Fruit fly (Drosophila melanogaster) Kc167 (cell line): ENCODE data around the gene DAAM.

ENCODE experiments used
- Myc ChIP-seq: fragments of >200 bp; optimal IDR thresholded peaks from 2 replicates; lab custom pipeline; 2017; ENCODE audit warnings: missing external identifiers
- Sin3A ChIP-seq: fragments of >200 bp; optimal IDR thresholded peaks from 2 replicates; lab custom pipeline; 2018; ENCODE audit warnings: missing external identifiers
- h ChIP-seq: fragments of >200 bp; optimal IDR thresholded peaks from 3 replicates; lab custom pipeline; 2018; ENCODE audit warnings: missing external identifiers
- insv ChIP-seq: fragments of >200 bp; optimal IDR thresholded peaks from 3 replicates; lab custom pipeline; 2018; ENCODE audit warnings: missing external identifiers
- psq ChIP-seq: fragments of >200 bp; optimal IDR thresholded peaks from 2 replicates; lab custom pipeline; 2017; ENCODE audit warnings: missing external identifiers
- ttk ChIP-seq: sonication (Bioruptor generic); optimal IDR thresholded peaks from 2 replicates; lab custom pipeline; 2017; ENCODE audit warnings: missing external identifiers

DAAM gene

DNA sequence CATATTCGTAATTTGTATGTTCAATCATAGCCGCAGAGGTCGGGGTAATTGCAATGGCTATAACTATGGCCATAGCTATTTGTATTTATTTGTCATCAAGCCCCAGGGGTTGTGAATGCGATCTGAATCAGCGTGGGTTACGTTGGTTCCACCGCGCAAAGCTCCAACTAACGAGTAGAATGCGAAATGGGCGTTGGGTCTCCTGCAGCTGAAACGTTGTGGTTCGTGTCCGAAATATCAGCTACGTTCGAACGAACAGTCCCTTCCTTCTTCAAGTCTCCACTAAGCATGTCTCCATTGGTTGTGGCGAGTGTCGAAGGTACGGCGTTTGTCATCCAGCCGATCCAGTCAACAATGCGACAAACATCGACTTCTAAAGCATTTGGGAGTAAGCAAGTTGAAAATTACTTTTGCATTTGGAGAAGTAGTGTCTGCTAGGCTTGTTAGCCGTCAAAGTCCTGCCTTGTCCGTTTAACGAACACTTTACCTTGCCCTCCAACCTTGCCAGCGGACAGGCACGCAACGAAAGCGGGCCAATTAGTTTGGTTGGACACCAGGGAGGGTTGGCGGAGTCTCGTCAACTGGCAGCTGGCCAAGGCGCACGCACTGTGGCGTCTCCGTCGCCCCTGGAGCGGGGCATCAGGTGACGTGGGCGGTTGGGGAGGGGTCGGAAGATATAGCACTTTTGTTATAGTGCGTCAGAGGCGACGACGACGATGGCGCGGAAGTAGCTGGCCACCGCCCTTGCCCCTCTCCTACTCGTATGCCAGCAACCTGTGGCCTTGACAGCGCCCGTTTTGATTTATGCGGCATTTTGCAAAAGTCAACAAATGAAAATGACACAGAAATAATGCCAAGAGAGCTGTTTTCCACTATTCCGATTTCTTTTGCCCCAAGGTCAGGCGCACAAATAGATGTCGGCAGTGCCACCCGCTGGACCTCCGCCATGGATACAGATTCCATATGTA, 35.0 kb downstream of the DAAM start, which contains the start of gene CG32812:
Gene CG32812 (plus strand): TSS at position 423 of the 968 bp plus-strand sequence.
- TF ChIP-seq Myc, result no peak
- no peak for TF ChIP-seq h
- TF ChIP-seq psq, result no peak
- TF ChIP-seq Sin3A (lab: Kevin White, UChicago), result no peak
- TF ChIP-seq insv, result no peak
- no peak for TF ChIP-seq ttk

DNA sequence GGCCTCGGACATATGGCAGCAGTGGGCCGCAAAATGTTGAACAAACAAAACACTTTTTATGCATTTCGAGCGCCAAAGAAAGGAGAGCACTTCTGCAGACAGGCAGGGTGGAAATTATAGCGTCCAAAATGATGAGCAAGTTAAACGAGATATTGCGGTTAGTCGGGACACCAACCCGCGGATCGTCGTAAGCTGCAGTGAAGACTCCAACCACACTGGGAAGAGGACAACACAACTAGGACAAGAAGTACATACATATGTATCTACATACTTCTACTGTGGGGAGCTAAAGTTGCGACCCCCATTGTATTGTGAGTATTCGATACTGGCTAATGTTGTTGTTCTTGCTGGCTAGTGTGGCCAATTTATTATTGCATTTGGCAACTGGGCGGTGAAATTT, 36.0 kb downstream of the DAAM start:
- TF ChIP-seq h (no peak), Myc (no peak), Sin3A (lab: Kevin White, UChicago) (no peak), ttk (no peak), insv (no peak), psq (no peak)

DNA sequence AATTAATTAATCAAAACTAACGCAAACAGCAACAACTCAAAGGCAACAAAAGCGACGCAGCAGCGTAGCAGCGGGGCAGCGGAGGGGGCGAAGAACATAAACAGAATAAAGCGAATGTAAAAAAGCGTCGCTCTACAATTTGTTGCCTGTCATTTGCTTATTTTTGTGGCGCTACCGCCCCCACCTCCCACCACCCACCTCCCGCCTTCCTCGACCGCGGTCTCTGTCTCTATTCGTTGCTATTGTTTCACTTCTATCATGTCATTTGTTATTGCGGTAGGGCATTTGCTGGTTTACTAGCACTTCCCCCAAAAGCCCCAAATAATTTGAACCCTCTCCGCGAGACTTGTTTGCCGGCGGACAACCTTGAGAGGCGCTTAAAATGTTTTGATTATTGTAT, 36.9 kb downstream of the DAAM start:
- TF ChIP-seq Sin3A (lab: Kevin White, UChicago), result no peak

DNA sequence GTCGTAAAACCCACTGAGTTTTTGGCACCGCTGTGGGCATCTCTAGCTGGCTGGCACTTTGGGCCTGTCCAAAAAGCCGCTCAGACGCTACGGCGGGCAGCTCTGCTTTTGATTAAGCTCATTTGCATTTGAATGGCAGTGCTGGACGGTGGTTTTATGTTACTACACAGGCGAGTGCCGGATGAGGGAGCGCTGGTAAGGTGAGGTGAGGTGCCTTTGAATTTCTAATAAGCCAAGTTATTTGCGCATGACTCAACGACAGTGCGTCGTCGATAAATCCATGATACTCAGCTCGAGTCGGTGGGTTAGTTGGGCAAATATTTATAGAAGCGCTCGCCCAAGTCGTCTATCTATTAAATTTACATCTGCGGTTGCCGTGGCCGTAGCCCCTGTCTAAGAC, 37.9 kb downstream of the DAAM start:
- TF ChIP-seq Sin3A (lab: Kevin White, UChicago), result no peak
- no peak for TF ChIP-seq ttk
- TF ChIP-seq insv, result no peak
- TF ChIP-seq h, result no peak
- no peak for TF ChIP-seq psq

DNA sequence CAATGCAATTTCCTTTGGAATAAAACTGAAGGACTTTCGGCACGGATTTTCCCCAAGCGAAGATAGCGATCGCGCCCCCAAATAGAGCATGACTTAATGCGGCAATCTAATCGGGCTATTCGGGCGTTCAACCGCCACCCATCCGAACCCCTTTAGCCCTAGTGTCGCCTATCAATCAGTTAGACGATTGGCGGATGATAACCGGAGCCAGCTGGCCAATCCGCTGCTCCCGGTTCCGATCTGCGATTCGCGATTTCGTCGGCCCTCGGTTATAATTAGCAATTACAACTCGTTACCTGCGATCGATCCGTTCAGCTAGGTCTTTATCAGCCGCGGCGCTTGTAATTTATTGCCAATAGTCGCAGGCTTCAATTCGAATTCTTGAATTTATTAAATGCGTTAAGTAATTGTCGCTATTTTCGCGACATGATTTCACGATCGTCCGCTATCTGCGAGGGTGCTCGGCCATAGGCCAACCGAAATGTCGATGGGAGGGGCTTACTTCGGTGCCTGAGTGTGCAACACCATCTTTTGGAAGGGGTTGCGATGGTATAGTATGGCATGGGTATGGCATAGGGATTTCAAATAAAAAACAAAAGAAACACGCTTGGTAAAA, 39.1 kb downstream of the DAAM start:
- TF ChIP-seq psq, result no peak
- TF ChIP-seq ttk, result no peak
- TF ChIP-seq Sin3A (lab: Kevin White, UChicago), result no peak
- TF ChIP-seq insv, result no peak
- no peak for TF ChIP-seq h
- TF ChIP-seq Myc, result no peak

DNA sequence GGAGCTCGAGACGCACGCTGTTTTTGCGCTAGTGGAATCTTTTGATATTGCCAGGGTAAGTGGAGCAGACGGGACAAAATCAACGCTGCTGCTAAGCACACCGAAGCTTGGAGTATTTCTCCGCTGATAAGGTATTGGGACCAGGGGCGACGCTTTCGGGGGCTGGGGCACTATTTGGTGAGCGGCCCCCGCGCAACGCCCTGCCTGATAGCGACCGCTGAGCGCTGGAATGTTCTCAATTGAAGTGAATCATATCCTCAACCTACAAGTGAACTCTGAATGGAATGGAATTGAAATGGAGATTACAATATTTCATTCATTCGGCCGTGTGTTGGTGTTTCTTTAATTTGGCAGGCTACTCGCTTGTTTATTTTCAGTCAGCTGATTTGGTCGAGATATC, 39.7 kb downstream of the DAAM start:
- no peak for TF ChIP-seq Sin3A (lab: Kevin White, UChicago)
- TF ChIP-seq insv, result no peak
- TF ChIP-seq psq, result no peak
- TF ChIP-seq h, result no peak
- TF ChIP-seq ttk, result no peak
- TF ChIP-seq Myc, result no peak

DNA sequence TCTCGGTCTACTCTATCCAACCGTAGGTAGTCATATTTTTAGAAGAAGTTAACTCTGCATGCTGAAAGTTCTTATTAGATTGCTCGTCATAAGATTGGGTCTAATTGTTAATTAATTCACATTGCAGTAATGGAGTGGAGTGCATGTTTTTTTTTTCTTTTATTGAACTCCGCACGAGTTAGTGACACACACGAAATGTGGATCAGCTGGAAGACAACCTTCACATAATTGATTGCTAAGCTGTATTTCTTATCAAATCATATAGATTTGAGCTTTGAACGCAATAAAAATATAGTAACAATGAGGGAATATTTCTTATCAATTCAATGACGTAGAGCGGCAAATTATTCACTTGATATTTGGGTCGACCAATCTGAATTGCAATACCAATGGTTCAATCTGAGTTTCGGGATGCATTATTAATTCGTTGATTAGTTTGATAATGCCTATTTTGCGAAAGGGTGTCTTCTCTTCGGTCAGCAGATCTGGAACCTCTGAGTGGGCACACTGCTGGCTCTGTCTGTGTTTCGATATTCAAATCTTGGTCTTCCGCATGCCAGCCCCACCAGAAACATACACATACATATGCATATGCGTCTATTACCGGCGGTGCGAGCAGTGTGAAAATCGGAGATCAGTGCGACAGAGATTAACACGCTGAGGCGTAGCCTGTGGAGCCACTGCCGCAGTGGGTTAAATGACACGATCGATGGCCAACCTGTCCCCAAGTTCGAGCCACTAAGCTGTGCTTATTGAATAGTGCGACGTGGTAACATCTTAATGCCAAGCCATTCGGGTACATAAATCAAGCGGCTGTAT, 43.1 kb downstream of the DAAM start:
- no peak for TF ChIP-seq insv
- no peak for TF ChIP-seq ttk
- no peak for TF ChIP-seq Sin3A (lab: Kevin White, UChicago)
- no peak for TF ChIP-seq h
- TF ChIP-seq psq, result no peak
- no peak for TF ChIP-seq Myc

DNA sequence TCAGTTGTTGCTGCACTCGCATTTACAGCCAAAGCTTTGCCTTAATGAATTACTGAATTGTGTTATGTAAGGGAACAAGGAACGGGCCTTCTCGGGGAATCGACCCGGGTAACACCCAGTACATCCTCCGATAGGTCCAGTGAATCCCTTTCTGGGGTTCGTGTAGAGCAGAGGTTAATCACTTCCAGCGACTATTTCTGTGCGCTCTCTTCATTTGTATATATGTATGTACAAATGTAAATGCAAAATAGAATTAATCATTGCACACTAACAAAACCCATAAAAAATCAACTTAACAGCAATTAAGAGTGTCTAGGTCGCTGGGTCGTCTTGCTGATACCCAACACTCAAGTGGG, 44.7 kb downstream of the DAAM start:
- TF ChIP-seq Sin3A (lab: Kevin White, UChicago) (no peak), Myc (no peak), insv (no peak), h (no peak), ttk (no peak), psq (no peak)

DNA sequence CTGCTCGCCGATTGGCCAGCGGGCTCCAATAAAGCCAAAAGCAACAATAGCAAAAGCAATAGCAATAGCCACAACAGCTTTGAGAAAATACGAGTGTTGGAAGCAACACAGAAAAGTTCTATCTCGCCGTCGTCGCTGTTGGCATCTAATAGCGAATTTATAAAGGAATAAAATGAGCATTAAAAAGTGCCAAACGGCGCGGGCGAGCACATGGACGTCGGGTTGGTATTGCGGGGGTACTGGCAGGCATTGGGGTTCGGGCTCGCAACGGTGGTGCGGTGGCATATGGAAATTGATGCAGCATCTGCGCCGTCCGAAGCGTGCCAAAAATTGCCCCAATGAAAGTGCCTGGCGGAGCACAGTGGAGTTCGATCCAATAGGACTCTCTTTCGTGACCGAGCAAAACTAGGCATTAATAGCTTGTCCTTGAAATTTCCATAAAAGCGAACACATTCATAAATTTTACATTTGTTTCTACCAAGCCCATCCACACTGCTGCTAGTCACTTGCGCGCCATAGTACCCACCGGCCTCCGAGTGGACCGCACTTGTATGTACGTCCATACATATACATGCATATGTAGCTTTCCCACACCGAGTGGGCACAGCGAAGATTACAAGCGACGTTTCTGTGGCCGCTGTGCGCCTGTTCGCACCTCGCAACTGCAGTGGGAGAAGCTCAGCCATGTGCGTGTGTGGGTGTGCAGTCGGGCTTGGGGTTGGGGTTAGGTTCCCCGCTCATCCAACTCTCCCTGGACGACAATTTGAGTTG, 45.2 kb downstream of the DAAM start:
- TF ChIP-seq psq (no peak), ttk (no peak), Sin3A (lab: Kevin White, UChicago) (no peak), insv (no peak), Myc (no peak), h (no peak)

DNA sequence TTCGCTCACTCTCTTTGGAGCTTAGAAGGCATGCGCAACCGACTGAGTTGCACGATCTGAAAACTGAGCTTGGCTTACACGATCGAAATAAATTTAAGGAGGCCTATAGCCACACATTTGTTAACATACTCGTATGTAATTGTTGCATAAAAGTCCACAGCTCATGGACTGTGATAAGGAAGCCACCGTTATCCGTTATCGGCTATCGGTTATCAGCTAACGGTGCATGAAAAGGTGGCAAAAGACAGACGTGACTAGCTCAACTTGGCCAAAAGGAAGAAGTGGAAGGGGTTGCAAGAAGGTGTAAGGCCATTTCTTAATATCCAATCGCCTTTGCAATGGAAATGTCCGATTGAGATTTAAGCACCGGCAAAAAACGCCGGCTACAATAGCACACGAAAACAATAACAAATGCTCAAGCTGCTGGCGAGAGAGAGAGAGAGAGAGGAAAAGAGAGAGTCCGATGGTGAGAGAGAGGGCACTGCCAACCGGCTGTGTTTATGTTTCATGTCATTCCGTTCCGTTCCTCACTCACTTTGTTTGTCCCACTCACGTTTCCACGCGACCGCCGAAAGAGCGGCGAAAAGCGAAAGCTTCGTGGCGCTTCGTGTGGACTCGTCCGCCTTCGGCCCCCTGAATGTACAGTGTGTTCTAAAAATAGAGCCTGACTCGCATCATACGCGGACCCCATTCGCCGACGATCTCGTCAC, 46.0 kb downstream of the DAAM start:
- no peak for TF ChIP-seq ttk
- no peak for TF ChIP-seq h
- no peak for TF ChIP-seq Sin3A (lab: Kevin White, UChicago)
- no peak for TF ChIP-seq Myc

DNA sequence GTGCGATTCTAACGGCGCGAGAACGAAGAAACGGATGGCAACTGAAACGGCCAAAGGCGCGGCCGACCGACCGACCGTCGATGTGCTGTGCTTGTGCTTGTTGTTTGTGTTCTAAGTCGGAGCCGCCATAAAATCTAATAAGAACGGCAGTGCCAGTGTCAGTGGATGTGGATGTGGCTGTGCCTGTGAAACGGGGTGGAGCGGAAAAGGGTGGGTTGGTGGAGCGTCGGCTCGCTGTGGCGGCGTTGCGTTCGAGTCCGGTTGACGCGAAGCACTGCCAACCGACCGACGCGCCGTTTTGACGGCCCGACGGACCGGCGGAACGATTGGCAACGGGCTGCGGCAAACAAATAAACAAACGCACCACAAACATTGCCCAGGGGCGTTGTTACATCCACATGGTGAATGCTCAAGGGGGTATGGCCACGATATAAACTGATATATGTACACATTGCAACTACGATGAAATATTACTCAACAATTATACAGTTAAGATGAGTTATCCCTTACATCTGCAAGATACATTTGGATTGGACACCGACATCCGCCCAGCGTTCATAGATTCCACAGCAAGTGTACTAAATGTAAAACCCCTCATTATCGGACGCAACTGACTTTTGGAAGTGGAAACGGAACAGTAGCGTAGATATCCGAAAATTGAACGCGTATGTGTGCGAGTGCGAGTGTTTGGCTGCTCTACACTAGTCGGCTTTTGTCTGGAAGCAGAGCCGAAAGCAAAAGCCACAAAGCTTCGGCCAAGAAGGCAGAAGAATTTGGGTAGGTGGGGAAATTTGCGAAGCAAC, 46.9 kb downstream of the DAAM start, which contains the start of gene Atf3:
Gene Atf3 (minus strand): TSS at position 267 of the 803 bp plus-strand sequence.
- no peak for TF ChIP-seq Sin3A (lab: Kevin White, UChicago)
- TF ChIP-seq Myc, result no peak
- TF ChIP-seq ttk, result no peak
- no peak for TF ChIP-seq psq
- no peak for TF ChIP-seq insv
- TF ChIP-seq h, result no peak

DNA sequence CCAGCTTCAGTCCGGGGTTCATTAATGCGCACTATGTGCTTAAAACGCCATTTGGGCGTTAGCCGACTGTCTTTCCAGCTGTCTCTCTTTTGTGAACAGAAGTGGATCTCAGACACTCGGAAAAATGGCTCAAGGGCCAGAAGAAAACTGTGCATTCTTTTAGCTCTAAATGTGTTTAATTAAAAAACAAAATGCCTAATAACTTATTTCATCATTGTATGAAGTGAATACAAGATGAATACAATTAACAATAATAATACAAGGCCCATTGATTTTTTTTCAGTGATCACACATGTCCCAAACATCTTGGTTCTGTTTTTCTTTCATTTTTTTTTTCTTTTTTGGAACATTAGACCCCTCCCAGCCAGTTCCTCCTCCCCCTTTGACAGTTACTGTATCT, 49.3 kb downstream of the DAAM start:
- no peak for TF ChIP-seq insv
